Worm (Caenorhabditis elegans) whole organism, L3 larva: ENCODE measurements around the gene magu-1.

ENCODE experiments used
- nhr-28 ChIP-seq: fragments of 150-350 bp; optimal IDR thresholded peaks from 2 replicates; lab custom pipeline; 2014; ENCODE audit warnings: missing biosample characterization, missing genetic modification characterization
- unc-39 ChIP-seq: sonication (generic microtip); optimal IDR thresholded peaks from 4 replicates; lab custom pipeline; 2017; ENCODE audit warnings: missing biosample characterization, missing genetic modification characterization

DNA sequence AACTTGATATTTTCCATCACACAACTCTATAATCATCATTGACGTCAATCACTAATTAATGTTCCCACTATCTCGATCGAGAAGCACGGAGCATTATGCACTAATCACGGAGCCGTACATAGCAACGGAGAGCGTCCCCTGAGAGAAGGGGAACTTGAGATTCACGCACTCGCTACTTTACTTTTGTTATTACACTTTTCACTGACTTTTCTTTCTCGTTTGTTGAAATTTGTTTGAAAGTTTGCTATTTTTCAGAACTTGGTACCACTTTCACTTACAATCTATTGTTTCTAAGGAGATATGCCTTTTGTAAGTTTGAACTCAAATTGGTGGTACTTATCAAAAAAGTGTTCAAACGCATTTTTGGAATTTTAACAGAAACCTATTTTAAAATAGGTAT is 27.4 kb downstream of the magu-1 start, which contains the start of gene Y55B1BR.8:
- TF ChIP-seq unc-39 (tag; lab: Kevin White, UChicago) = no peak
- TF ChIP-seq nhr-28 (tag; lab: Kevin White, UChicago) = no peak
